Worm (Caenorhabditis elegans): ENCODE results near the gene tbc-20.

ce11 chrII:14813106-14813505 lies 14.8 kb downstream of the tbc-20 start:
- no peak for TF ChIP-seq ceh-24 (tag; optimal IDR thresholded peaks at IDR 0.05)
- TF ChIP-seq ceh-14 (tag; optimal IDR thresholded peaks at IDR 0.05), result no peak
- TF ChIP-seq rnt-1 (tag; optimal IDR thresholded peaks at IDR 0.05), result no peak
- TF ChIP-seq fax-1 (tag; optimal IDR thresholded peaks at IDR 0.05), result no peak
- TF ChIP-seq pat-9 (tag; optimal IDR thresholded peaks at IDR 0.05), result no peak
- TF ChIP-seq nfya-1 (tag; optimal IDR thresholded peaks at IDR 0.05), result no peak

Data from whole organism, late embryonic.